Fruit fly (Drosophila melanogaster) whole organism, adult: Measurements from ENCODE around the gene Cpsf73.

Experiments
- CG1620 ChIP-seq: fragments of 200-800 bp; sonication (Bioruptor generic); optimal IDR thresholded peaks from 2 replicates; lab custom pipeline; 2016; ENCODE audit warnings: missing biosample characterization, missing genetic modification characterization
- CG5204 ChIP-seq: fragments of 200-800 bp; sonication (Bioruptor generic); optimal IDR thresholded peaks from 2 replicates; lab custom pipeline; 2016; ENCODE audit warnings: missing biosample characterization, missing genetic modification characterization
- CG7045 ChIP-seq: fragments of 200-800 bp; sonication (Bioruptor generic); optimal IDR thresholded peaks from 2 replicates; lab custom pipeline; 2017; ENCODE audit warnings: missing biosample characterization, mild to moderate bottlenecking, missing genetic modification characterization
- kay ChIP-seq: fragments of 200-800 bp; sonication (Bioruptor generic); peaks from one replicate; lab custom pipeline; 2016; ENCODE audit warnings: missing biosample characterization, missing genetic modification characterization, borderline replicate concordance
- tj ChIP-seq: fragments of 200-800 bp; sonication (Bioruptor generic); optimal IDR thresholded peaks from 3 replicates; lab custom pipeline; 2017; ENCODE audit warnings: missing biosample characterization, mild to moderate bottlenecking, missing genetic modification characterization, moderate library complexity

- TF ChIP-seq tj (GFP tag; lab: Kevin White, UChicago) (no peak), CG5204 (GFP tag; lab: Kevin White, UChicago) (no peak), kay (no peak), CG1620 (no peak), CG7045 (no peak)
Measured at dm6 chr3R:18671112-18671729, 7.9 kb upstream of the Cpsf73 start, which contains the start of gene CG31230.
